Worm (Caenorhabditis elegans): Measurements from ENCODE around the gene C06C6.9.

The C06C6.9 gene

ce11 chrV:15978232-15978764, 18.3 kb downstream of the C06C6.9 start, which contains the start of gene oac-20:
TSS of gene oac-20 (plus strand) at chrV:15978714.
- peak; percentile 76 for TF ChIP-seq fos-1 (tag; optimal IDR thresholded peaks at IDR 0.05)
- TF ChIP-seq lin-11 (tag; optimal IDR thresholded peaks at IDR 0.05) = no peak

- TF ChIP-seq nhr-25 (tag; optimal IDR thresholded peaks at IDR 0.05) (no peak), lin-11 (tag; optimal IDR thresholded peaks at IDR 0.05) (no peak), unc-62 (GFP tag; optimal IDR thresholded peaks at IDR 0.05) (no peak), ztf-1 (GFP tag; conservative IDR thresholded peaks at IDR 0.05) (no peak), nhr-6 (tag; optimal IDR thresholded peaks at IDR 0.05) (no peak), nhr-23 (tag; optimal IDR thresholded peaks at IDR 0.05) (no peak), fos-1 (tag; optimal IDR thresholded peaks at IDR 0.05) (no peak), ztf-11 (tag; optimal IDR thresholded peaks at IDR 0.05) (no peak)
These were observed 20.7 kb downstream of the C06C6.9 start, which contains the start of gene clec-232 for ce11 chrV:15975845-15976244. TSS of gene clec-232 (plus strand) at chrV:15976145.

- TF ChIP-seq ztf-11 (tag; optimal IDR thresholded peaks at IDR 0.05) (no peak), nhr-11 (tag; optimal IDR thresholded peaks at IDR 0.05) (no peak), mbf-1 (tag; optimal IDR thresholded peaks at IDR 0.05) (no peak), crh-2 (tag; optimal IDR thresholded peaks at IDR 0.05) (no peak), ztf-4 (tag; optimal IDR thresholded peaks at IDR 0.05) (no peak), elt-3 (tag; optimal IDR thresholded peaks at IDR 0.05) (no peak), F13H6.1 (tag; optimal IDR thresholded peaks at IDR 0.05) (no peak), Y55F3AM.14 (GFP tag; optimal IDR thresholded peaks at IDR 0.05) (no peak), lin-11 (tag; optimal IDR thresholded peaks at IDR 0.05) (no peak), nhr-6 (tag; optimal IDR thresholded peaks at IDR 0.05) (no peak), nhr-129 (tag; optimal IDR thresholded peaks at IDR 0.05) (no peak), C34F6.9 (tag; optimal IDR thresholded peaks at IDR 0.05) (no peak), aly-2 (tag; optimal IDR thresholded peaks at IDR 0.05) (no peak), zag-1 (tag; optimal IDR thresholded peaks at IDR 0.05) (no peak), lsy-2 (tag; optimal IDR thresholded peaks at IDR 0.05) (no peak)
These were observed 21.7 kb downstream of the C06C6.9 start, which contains the start of gene sru-22 for ce11 chrV:15974836-15975235. TSS of gene sru-22 (minus strand) at chrV:15974936.

- TF ChIP-seq sma-3 (GFP tag; optimal IDR thresholded peaks at IDR 0.05) (no peak), elt-3 (tag; optimal IDR thresholded peaks at IDR 0.05) (no peak), ama-1 (optimal IDR thresholded peaks at IDR 0.05) (no peak), nhr-6 (tag; optimal IDR thresholded peaks at IDR 0.05) (no peak), lin-13 (GFP tag; optimal IDR thresholded peaks at IDR 0.05) (no peak), crh-2 (tag; optimal IDR thresholded peaks at IDR 0.05) (no peak), ztf-11 (tag; optimal IDR thresholded peaks at IDR 0.05) (no peak), unc-62 (GFP tag; optimal IDR thresholded peaks at IDR 0.05) (no peak), nhr-25 (tag; optimal IDR thresholded peaks at IDR 0.05) (no peak), zag-1 (tag; optimal IDR thresholded peaks at IDR 0.05) (no peak), ceh-82 (tag; optimal IDR thresholded peaks at IDR 0.05) (no peak), C34F6.9 (tag; optimal IDR thresholded peaks at IDR 0.05) (no peak), nhr-237 (tag; optimal IDR thresholded peaks at IDR 0.05) (no peak), nhr-23 (tag; optimal IDR thresholded peaks at IDR 0.05) (no peak)
These were observed 24.1 kb downstream of the C06C6.9 start, which contains the start of gene sru-23 for ce11 chrV:15972484-15972883. TSS of gene sru-23 (minus strand) at chrV:15972584.

DNA sequence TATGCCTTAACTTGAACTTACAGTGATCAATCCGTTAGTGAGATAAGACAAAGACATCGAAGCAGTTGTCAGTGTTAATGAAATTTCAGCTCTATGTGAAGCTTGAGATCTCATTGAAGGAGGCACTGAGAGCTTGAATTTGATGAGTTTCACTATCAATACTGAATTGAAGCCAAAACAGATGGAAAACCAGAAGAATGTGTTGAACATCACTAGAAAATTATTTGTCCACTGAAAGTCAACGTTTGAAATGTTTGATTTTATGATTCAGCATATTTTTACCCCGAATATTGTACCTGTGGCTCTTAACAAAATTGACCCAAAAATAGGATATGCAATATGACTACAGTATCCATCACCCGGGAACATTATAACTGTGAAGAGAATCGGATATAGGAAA, 25.7 kb downstream of the C06C6.9 start:
- TF ChIP-seq sma-3 (GFP tag; optimal IDR thresholded peaks at IDR 0.05) (no peak), elt-3 (tag; optimal IDR thresholded peaks at IDR 0.05) (no peak), nhr-12 (tag; optimal IDR thresholded peaks at IDR 0.05) (no peak), nhr-10 (tag; optimal IDR thresholded peaks at IDR 0.05) (no peak), skn-1 (tag; optimal IDR thresholded peaks at IDR 0.05) (no peak)

DNA sequence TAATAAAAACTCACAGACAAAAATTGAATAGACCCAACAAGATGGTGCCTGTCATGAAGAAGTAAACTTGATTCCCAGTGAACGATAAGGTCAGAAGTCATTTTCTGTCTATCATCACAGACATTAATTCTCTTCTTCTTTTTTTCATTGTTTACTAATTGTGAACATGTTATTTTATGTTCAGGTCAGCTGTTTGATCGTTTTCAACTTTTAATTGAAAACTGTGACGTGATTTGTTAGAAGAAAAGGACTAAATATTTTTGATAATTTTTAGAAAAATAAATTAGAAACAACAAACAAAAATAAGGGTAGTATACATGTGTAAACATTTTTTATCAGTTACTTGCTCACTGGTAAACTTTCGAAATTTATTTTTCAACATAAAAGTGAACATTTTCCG, 26.9 kb downstream of the C06C6.9 start, which contains the start of gene F36G9.7:
F36G9.7 (minus strand) TSS at position 101 of the 400 bp plus-strand sequence.
- TF ChIP-seq lsy-2 (tag; optimal IDR thresholded peaks at IDR 0.05) (no peak), lin-11 (tag; optimal IDR thresholded peaks at IDR 0.05) (no peak), peb-1 (tag; optimal IDR thresholded peaks at IDR 0.05) (no peak), crh-2 (tag; optimal IDR thresholded peaks at IDR 0.05) (no peak), nhr-6 (tag; optimal IDR thresholded peaks at IDR 0.05) (no peak), nhr-25 (tag; optimal IDR thresholded peaks at IDR 0.05) (no peak), ztf-1 (GFP tag; conservative IDR thresholded peaks at IDR 0.05) (no peak), ceh-16 (tag; optimal IDR thresholded peaks at IDR 0.05) (no peak), nhr-23 (tag; optimal IDR thresholded peaks at IDR 0.05) (no peak), unc-62 (GFP tag; optimal IDR thresholded peaks at IDR 0.05) (no peak), lin-39 (tag; optimal IDR thresholded peaks at IDR 0.05) (no peak), unc-55 (GFP tag; optimal IDR thresholded peaks at IDR 0.05) (no peak), Y55F3AM.14 (GFP tag; optimal IDR thresholded peaks at IDR 0.05) (no peak), elt-3 (tag; optimal IDR thresholded peaks at IDR 0.05) (no peak), zag-1 (tag; optimal IDR thresholded peaks at IDR 0.05) (no peak)
